Worm (Caenorhabditis elegans) whole organism, early embryonic: ENCODE results near the gene srr-6.

Source experiments
- B0310.2 ChIP-seq: sonication (generic microtip); optimal IDR thresholded peaks from 2 replicates; lab custom pipeline; 2016; ENCODE audit warnings: mild to moderate bottlenecking, missing genetic modification characterization, missing compliant biosample characterization
- F13C5.2 ChIP-seq: sonication (generic microtip); optimal IDR thresholded peaks from 2 replicates; lab custom pipeline; 2017; ENCODE audit warnings: mild to moderate bottlenecking, missing genetic modification characterization, inconsistent platforms, missing compliant biosample characterization
- aly-1 ChIP-seq: sonication (generic microtip); optimal IDR thresholded peaks from 2 replicates; lab custom pipeline; 2016; ENCODE audit warnings: missing genetic modification characterization, missing compliant biosample characterization
- ama-1 ChIP-seq: fragments of 150-350 bp; optimal IDR thresholded peaks from 2 replicates; lab custom pipeline; 2014
- ceh-13 ChIP-seq: fragments of 200-800 bp; sonication (Bioruptor generic); optimal IDR thresholded peaks from 2 replicates; lab custom pipeline; 2018; ENCODE audit warnings: mild to moderate bottlenecking, missing genetic modification characterization, missing compliant biosample characterization
- ceh-36 ChIP-seq: sonication (generic microtip); optimal IDR thresholded peaks from 2 replicates; lab custom pipeline; 2016; ENCODE audit warnings: missing genetic modification characterization, inconsistent platforms, missing compliant biosample characterization
- ets-7 ChIP-seq: sonication (generic microtip); optimal IDR thresholded peaks from 2 replicates; lab custom pipeline; 2016; ENCODE audit warnings: missing genotype, missing genetic modification characterization, missing compliant biosample characterization
- flt-1 ChIP-seq: fragments of 200-800 bp; sonication (Bioruptor generic); IDR thresholded peaks from 2 replicates; pipeline ENCODE4 v1.3.6; 2022; ENCODE audit warnings: missing genetic modification characterization, missing compliant biosample characterization
- hmbx-1 ChIP-seq: sonication (generic microtip); optimal IDR thresholded peaks from 2 replicates; lab custom pipeline; 2016; ENCODE audit warnings: mild to moderate bottlenecking, missing genetic modification characterization, missing compliant biosample characterization
- hmg-4 ChIP-seq: fragments of 200-800 bp; sonication (Bioruptor generic); optimal IDR thresholded peaks from 2 replicates; lab custom pipeline; 2018; ENCODE audit warnings: mild to moderate bottlenecking, missing genetic modification characterization, missing compliant biosample characterization
- hnd-1 ChIP-seq: sonication (generic microtip); optimal IDR thresholded peaks from 2 replicates; lab custom pipeline; 2016; ENCODE audit warnings: missing genetic modification characterization, missing compliant biosample characterization
- pes-1 ChIP-seq: fragments of 200-800 bp; sonication (Bioruptor generic); IDR thresholded peaks from 2 replicates; pipeline ENCODE4 v1.3.6; 2022; ENCODE audit warnings: missing genetic modification reagents, missing genetic modification characterization, missing compliant biosample characterization
- scrt-1 ChIP-seq: fragments of 200-800 bp; sonication (Bioruptor generic); IDR thresholded peaks from 2 replicates; pipeline ENCODE4 v1.3.6; 2022; ENCODE audit warnings: missing genetic modification characterization, missing compliant biosample characterization
- sea-1 ChIP-seq: fragments of 200-800 bp; sonication (Bioruptor generic); conservative IDR thresholded peaks from 2 replicates; pipeline ENCODE4 v1.3.6; 2022; ENCODE audit warnings: missing genetic modification characterization, missing compliant biosample characterization
- tbx-11 ChIP-seq: fragments of 200-800 bp; sonication (Bioruptor generic); IDR thresholded peaks from 2 replicates; pipeline ENCODE4 v1.3.6; 2022; ENCODE audit warnings: missing genetic modification characterization, missing compliant biosample characterization
- tbx-37 ChIP-seq: fragments of 200-800 bp; sonication (Bioruptor generic); conservative IDR thresholded peaks from 2 replicates; pipeline ENCODE4 v1.3.6; 2022; ENCODE audit warnings: missing genetic modification reagents, missing genetic modification characterization, missing compliant biosample characterization
- tra-4 ChIP-seq: sonication (generic microtip); optimal IDR thresholded peaks from 2 replicates; lab custom pipeline; 2017; ENCODE audit warnings: missing genetic modification characterization, missing compliant biosample characterization

srr-6 gene

DNA sequence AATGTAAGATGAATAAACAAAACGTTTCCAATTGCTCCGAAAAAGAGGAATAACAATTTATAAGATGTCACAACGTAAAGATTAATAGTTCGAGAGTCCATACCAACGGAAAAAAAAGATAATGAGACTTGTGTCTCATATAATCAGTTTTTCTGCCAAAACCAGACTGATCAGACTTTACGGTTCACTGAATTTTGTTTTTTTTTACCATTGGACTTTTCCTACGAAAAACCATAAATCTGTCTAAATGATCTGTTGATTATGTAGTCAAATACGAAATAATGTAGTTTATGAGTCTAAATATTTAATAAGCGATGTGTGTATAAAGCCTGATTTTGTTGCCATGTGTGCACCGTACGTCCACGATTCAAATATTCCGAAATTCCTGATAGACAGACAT, 33.5 kb upstream of the srr-6 start, which contains the start of gene srsx-11:
srsx-11 (minus strand) TSS at position 101 of the 400 bp plus-strand sequence.
- TF ChIP-seq hnd-1 (tag; lab: Kevin White, UChicago) (no peak), hmbx-1 (tag; lab: Kevin White, UChicago) (no peak), ets-7 (no peak), scrt-1 (GFP tag; lab: Robert Waterston, UW) (no peak), B0310.2 (no peak), ceh-36 (tag; lab: Kevin White, UChicago) (no peak), flt-1 (no peak), tra-4 (tag; lab: Kevin White, UChicago) (no peak), F13C5.2 (tag; lab: Kevin White, UChicago) (no peak), ceh-13 (GFP tag; lab: Kevin White, UChicago) (no peak), tbx-11 (GFP tag; lab: Robert Waterston, UW) (no peak), sea-1 (GFP tag; lab: Robert Waterston, UW) (no peak), hmg-4 (GFP tag; lab: Kevin White, UChicago) (no peak), pes-1 (GFP tag; lab: Robert Waterston, UW) (no peak)

DNA sequence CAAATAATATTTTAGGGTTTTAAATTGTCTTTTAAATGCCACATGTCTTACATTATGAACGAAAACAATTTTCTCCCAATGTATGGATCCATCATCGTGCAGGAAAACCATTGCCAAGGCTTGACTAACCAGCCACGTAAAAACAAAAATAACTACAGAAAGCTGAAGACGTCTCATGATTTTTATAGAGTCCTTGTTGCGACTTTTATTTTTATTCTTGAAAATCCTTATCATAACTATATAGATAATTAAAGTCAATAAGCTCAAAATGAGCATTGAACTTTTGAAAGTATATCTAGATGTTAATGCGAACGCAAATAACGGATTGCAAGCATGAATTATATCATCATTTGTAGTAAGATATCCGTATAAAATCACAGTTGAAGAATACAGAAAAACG, 32.5 kb upstream of the srr-6 start:
- no peak for TF ChIP-seq tra-4 (tag; lab: Kevin White, UChicago)
- TF ChIP-seq hnd-1 (tag; lab: Kevin White, UChicago): no peak
- TF ChIP-seq ama-1 (lab: Kevin White, UChicago): no peak
- no peak for TF ChIP-seq B0310.2
- TF ChIP-seq aly-1 (tag; lab: Kevin White, UChicago): no peak
- TF ChIP-seq F13C5.2 (tag; lab: Kevin White, UChicago): no peak
- no peak for TF ChIP-seq tbx-11 (GFP tag; lab: Robert Waterston, UW)
- TF ChIP-seq ceh-13 (GFP tag; lab: Kevin White, UChicago): no peak
- no peak for TF ChIP-seq tbx-37 (GFP tag; lab: Robert Waterston, UW)
- no peak for TF ChIP-seq scrt-1 (GFP tag; lab: Robert Waterston, UW)
- no peak for TF ChIP-seq ceh-36 (tag; lab: Kevin White, UChicago)
- TF ChIP-seq sea-1 (GFP tag; lab: Robert Waterston, UW): no peak
- TF ChIP-seq hmg-4 (GFP tag; lab: Kevin White, UChicago): no peak
- TF ChIP-seq hmbx-1 (tag; lab: Kevin White, UChicago): no peak
- TF ChIP-seq ets-7: no peak
- TF ChIP-seq flt-1: no peak
- no peak for TF ChIP-seq pes-1 (GFP tag; lab: Robert Waterston, UW)

ce11 chrV:4980873-4981272, 31.7 kb upstream of the srr-6 start, which contains the start of gene srsx-12:
Gene srsx-12 (minus strand): TSS chrV:4980973.
- TF ChIP-seq ceh-13 (GFP tag; lab: Kevin White, UChicago) (no peak), tbx-37 (GFP tag; lab: Robert Waterston, UW) (no peak), hmbx-1 (tag; lab: Kevin White, UChicago) (no peak), aly-1 (tag; lab: Kevin White, UChicago) (no peak), ama-1 (lab: Kevin White, UChicago) (no peak)

ce11 chrV:4983091-4983490, 29.5 kb upstream of the srr-6 start, which contains the start of gene srsx-13:
Gene srsx-13 (minus strand): TSS chrV:4983191.
- no peak for TF ChIP-seq ama-1 (lab: Kevin White, UChicago)
- TF ChIP-seq pes-1 (GFP tag; lab: Robert Waterston, UW): no peak
- TF ChIP-seq aly-1 (tag; lab: Kevin White, UChicago): no peak
- no peak for TF ChIP-seq hmbx-1 (tag; lab: Kevin White, UChicago)
- TF ChIP-seq hnd-1 (tag; lab: Kevin White, UChicago): no peak

DNA sequence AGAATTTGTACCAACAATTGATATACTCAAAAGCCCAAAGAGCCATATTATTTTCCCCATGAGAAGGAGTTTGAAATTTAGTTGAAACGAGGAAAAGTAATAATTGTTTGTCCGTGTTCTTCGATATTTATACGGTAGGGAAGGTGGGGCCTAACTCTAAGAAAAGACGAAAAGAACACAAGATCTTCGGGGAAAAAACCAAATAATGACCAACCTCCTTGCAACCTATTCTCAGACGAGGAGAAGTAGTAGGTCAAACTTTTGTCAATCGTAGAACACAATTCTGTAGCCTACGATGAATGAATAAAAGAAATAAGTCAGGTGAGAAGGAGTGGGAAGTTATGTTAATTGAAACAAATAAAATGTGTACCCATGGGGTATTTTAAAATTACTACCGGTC, 25.5 kb upstream of the srr-6 start, which contains the start of gene ncx-8:
ncx-8 (minus strand) TSS at position 101 of the 400 bp plus-strand sequence.
- TF ChIP-seq pes-1 (GFP tag; lab: Robert Waterston, UW): no peak
- no peak for TF ChIP-seq B0310.2
- TF ChIP-seq tbx-37 (GFP tag; lab: Robert Waterston, UW): no peak
- no peak for TF ChIP-seq hmbx-1 (tag; lab: Kevin White, UChicago)

DNA sequence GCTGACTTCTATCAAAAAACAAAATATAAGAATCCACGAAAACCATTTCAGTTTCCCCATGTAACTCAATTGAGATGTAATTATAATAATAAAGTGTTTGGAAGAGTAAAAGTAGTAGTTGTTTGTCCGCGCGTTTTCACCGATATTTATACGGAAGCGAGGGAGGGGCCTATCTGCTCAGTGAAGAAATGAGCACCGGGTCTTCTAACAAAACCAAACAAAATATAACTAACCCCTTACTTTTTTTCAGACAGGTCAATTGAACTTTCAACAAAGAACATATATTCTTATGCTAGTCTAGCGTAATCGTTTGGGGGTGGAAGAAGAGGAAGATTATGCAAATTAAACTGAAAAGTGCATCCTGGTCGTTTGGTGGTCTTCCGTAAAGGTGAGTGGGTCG, 17.4 kb upstream of the srr-6 start, which contains the start of gene ncx-9:
ncx-9 (minus strand) TSS at position 101 of the 400 bp plus-strand sequence.
- TF ChIP-seq ceh-36 (tag; lab: Kevin White, UChicago): no peak
- no peak for TF ChIP-seq ets-7
- TF ChIP-seq hmbx-1 (tag; lab: Kevin White, UChicago): no peak
- no peak for TF ChIP-seq pes-1 (GFP tag; lab: Robert Waterston, UW)
- TF ChIP-seq aly-1 (tag; lab: Kevin White, UChicago): no peak

ce11 chrV:5000406-5000805, 12.2 kb upstream of the srr-6 start, which contains the start of gene ugt-7:
Gene ugt-7 (minus strand): TSS chrV:5000566.
- TF ChIP-seq tra-4 (tag; lab: Kevin White, UChicago): no peak
- TF ChIP-seq B0310.2: no peak
- no peak for TF ChIP-seq F13C5.2 (tag; lab: Kevin White, UChicago)
- no peak for TF ChIP-seq ceh-36 (tag; lab: Kevin White, UChicago)
- TF ChIP-seq ama-1 (lab: Kevin White, UChicago): no peak
- no peak for TF ChIP-seq ceh-13 (GFP tag; lab: Kevin White, UChicago)
- no peak for TF ChIP-seq tbx-37 (GFP tag; lab: Robert Waterston, UW)
- no peak for TF ChIP-seq sea-1 (GFP tag; lab: Robert Waterston, UW)

ce11 chrV:5001386-5001785, 11.2 kb upstream of the srr-6 start, which contains the start of gene srr-8:
Gene srr-8 (plus strand): TSS chrV:5001686.
- no peak for TF ChIP-seq tbx-37 (GFP tag; lab: Robert Waterston, UW)
- TF ChIP-seq hmbx-1 (tag; lab: Kevin White, UChicago): no peak
- no peak for TF ChIP-seq sea-1 (GFP tag; lab: Robert Waterston, UW)
- TF ChIP-seq tbx-11 (GFP tag; lab: Robert Waterston, UW): no peak
- TF ChIP-seq hnd-1 (tag; lab: Kevin White, UChicago): no peak
- no peak for TF ChIP-seq ceh-36 (tag; lab: Kevin White, UChicago)
- no peak for TF ChIP-seq F13C5.2 (tag; lab: Kevin White, UChicago)
